Worm (Caenorhabditis elegans): ENCODE results near the gene nspc-3.

- TF ChIP-seq cog-1 (tag; optimal IDR thresholded peaks at IDR 0.05) (peak; percentile 3), flt-1 (GFP tag; IDR thresholded peaks at IDR 0.05) (no peak), ztf-23 (GFP tag; IDR thresholded peaks at IDR 0.05) (no peak), klf-2 (GFP tag; conservative IDR thresholded peaks at IDR 0.05) (no peak), tab-1 (GFP tag; IDR thresholded peaks at IDR 0.05) (peak; percentile 8; the same call in 1 of the 2 replicates), ztf-29 (GFP tag; IDR thresholded peaks at IDR 0.05) (no peak), T22C8.4 (GFP tag; IDR thresholded peaks at IDR 0.05) (peak; percentile 54; the same call in 1 of the 2 replicates), med-1 (GFP tag; optimal IDR thresholded peaks at IDR 0.05; ENCODE audit: insufficient read depth) (no peak)
These were observed 19.8 kb downstream of the nspc-3 start, which contains the start of gene utx-1 for ce11 chrX:8556614-8557196.

Measured in whole organism, midembryonic.